Fruit fly (Drosophila melanogaster) whole organism, embryonic: ENCODE measurements around the gene Try29F.

Experiments
- ATbp ChIP-seq: fragments of 200-800 bp; sonication (Bioruptor generic); optimal IDR thresholded peaks from 2 replicates; lab custom pipeline; 2017; ENCODE audit warnings: missing biosample characterization, mild to moderate bottlenecking, missing genetic modification characterization, missing genetic modification reagents
- Abd-B ChIP-seq: fragments of 200-800 bp; sonication (Bioruptor generic); optimal IDR thresholded peaks from 2 replicates; lab custom pipeline; 2018; ENCODE audit warnings: missing biosample characterization, mild to moderate bottlenecking, missing genetic modification characterization, moderate library complexity
- CG10366 ChIP-seq: fragments of 200-800 bp; sonication (Bioruptor generic); IDR thresholded peaks from 2 replicates; pipeline ENCODE4 v1.3.6; 2022; ENCODE audit warnings: missing biosample characterization, missing genetic modification characterization
- CG10959 ChIP-seq: fragments of 200-800 bp; sonication (Bioruptor generic); IDR thresholded peaks from 2 replicates; pipeline ENCODE4 v1.3.6; 2022; ENCODE audit warnings: missing biosample characterization, missing genetic modification characterization
- CG11085 ChIP-seq: fragments of 200-800 bp; sonication (Bioruptor generic); IDR thresholded peaks from 2 replicates; pipeline ENCODE4 v1.3.6; 2022; ENCODE audit warnings: missing biosample characterization, missing genetic modification characterization
- CG11247 ChIP-seq: fragments of 200-800 bp; sonication (Bioruptor generic); IDR thresholded peaks from 2 replicates; pipeline ENCODE4 v1.3.6; 2022; ENCODE audit warnings: missing biosample characterization, missing genetic modification characterization
- CG12769 ChIP-seq: fragments of 200-800 bp; sonication (Bioruptor generic); optimal IDR thresholded peaks from 2 replicates; lab custom pipeline; 2019; ENCODE audit warnings: missing biosample characterization, mild to moderate bottlenecking, missing genetic modification characterization, moderate library complexity
- CG13123 ChIP-seq: fragments of 200-800 bp; sonication (Bioruptor generic); optimal IDR thresholded peaks from 2 replicates; lab custom pipeline; 2016; ENCODE audit warnings: missing biosample characterization, missing genetic modification characterization
- CG13775 ChIP-seq: fragments of 200-800 bp; sonication (Bioruptor generic); optimal IDR thresholded peaks from 3 replicates; lab custom pipeline; 2017; ENCODE audit warnings: missing biosample characterization, mild to moderate bottlenecking, missing genetic modification characterization
- CG18619 ChIP-seq: fragments of 200-800 bp; sonication (Bioruptor generic); optimal IDR thresholded peaks from 3 replicates; lab custom pipeline; 2017; ENCODE audit warnings: missing biosample characterization, mild to moderate bottlenecking, missing genetic modification characterization
- CG2120 ChIP-seq: fragments of 200-800 bp; sonication (Bioruptor generic); optimal IDR thresholded peaks from 3 replicates; lab custom pipeline; 2016; ENCODE audit warnings: missing biosample characterization, missing genetic modification characterization
- CG31224 ChIP-seq: fragments of 200-800 bp; sonication (Bioruptor generic); IDR thresholded peaks from 2 replicates; pipeline ENCODE4 v1.3.6; 2022; ENCODE audit warnings: missing biosample characterization, missing genetic modification characterization
- CG34376 ChIP-seq: fragments of 200-800 bp; sonication (Bioruptor generic); optimal IDR thresholded peaks from 2 replicates; lab custom pipeline; 2018; ENCODE audit warnings: missing biosample characterization, mild to moderate bottlenecking, missing genetic modification characterization
- CG3838 ChIP-seq: fragments of 200-800 bp; sonication (Bioruptor generic); optimal IDR thresholded peaks from 3 replicates; lab custom pipeline; 2016; ENCODE audit warnings: missing biosample characterization, missing genetic modification characterization
- CG43689 ChIP-seq: fragments of 200-800 bp; sonication (Bioruptor generic); IDR thresholded peaks from 2 replicates; pipeline ENCODE4 v1.3.6; 2022; ENCODE audit warnings: missing biosample characterization, missing genetic modification characterization
- CG6791 ChIP-seq: fragments of 200-800 bp; sonication (Bioruptor generic); IDR thresholded peaks from 3 replicates; pipeline ENCODE4 v1.3.6; 2022; ENCODE audit warnings: missing biosample characterization, missing genetic modification characterization; ENCODE audit not compliant: partially characterized antibody
- CG6813 ChIP-seq: fragments of 200-800 bp; sonication (Bioruptor generic); optimal IDR thresholded peaks from 2 replicates; lab custom pipeline; 2017; ENCODE audit warnings: missing biosample characterization, missing genetic modification characterization, mild to moderate bottlenecking, moderate library complexity, missing genetic modification reagents
- CG7357 ChIP-seq: fragments of 200-800 bp; sonication (Bioruptor generic); IDR thresholded peaks from 3 replicates; pipeline ENCODE4 v1.3.6; 2022; ENCODE audit warnings: missing biosample characterization, missing genetic modification characterization
- CG7372 ChIP-seq: fragments of 200-800 bp; sonication (Bioruptor generic); IDR thresholded peaks from 2 replicates; pipeline ENCODE4 v1.3.6; 2022; ENCODE audit warnings: missing biosample characterization, missing genetic modification characterization
- CG7839 ChIP-seq: fragments of 200-800 bp; sonication (Bioruptor generic); optimal IDR thresholded peaks from 3 replicates; lab custom pipeline; 2018; ENCODE audit warnings: missing biosample characterization, mild to moderate bottlenecking, missing genetic modification characterization, moderate library complexity
- CG9609 ChIP-seq: fragments of 200-800 bp; sonication (Bioruptor generic); optimal IDR thresholded peaks from 3 replicates; lab custom pipeline; 2016; ENCODE audit warnings: missing biosample characterization, missing genetic modification characterization
- Chrac-16 ChIP-seq: fragments of 200-800 bp; sonication (Bioruptor generic); optimal IDR thresholded peaks from 3 replicates; lab custom pipeline; 2016; ENCODE audit warnings: missing biosample characterization, missing genetic modification characterization
- E2f2 ChIP-seq: fragments of 200-800 bp; sonication (Bioruptor generic); IDR thresholded peaks from 2 replicates; pipeline ENCODE4 v1.3.6; 2022; ENCODE audit warnings: missing biosample characterization, missing genetic modification characterization
- Eip74EF ChIP-seq, 2 experiments: fragments of 200-800 bp in 1 of 2; fragments of >200 bp in 1 of 2; sonication (Bioruptor generic) in 1 of 2; optimal IDR thresholded peaks; 2 replicates each; lab custom pipeline; 2017 to 2019; ENCODE audit warnings: missing biosample characterization in 2 of 2, missing genetic modification characterization in 2 of 2, mild to moderate bottlenecking in 1 of 2, moderate library complexity in 1 of 2
- Elba2 ChIP-seq: fragments of 200-800 bp; sonication (Bioruptor generic); optimal IDR thresholded peaks from 3 replicates; lab custom pipeline; 2016; ENCODE audit warnings: missing biosample characterization, missing genetic modification characterization
- HLHmδ ChIP-seq: fragments of 200-800 bp; sonication (Bioruptor generic); optimal IDR thresholded peaks from 2 replicates; lab custom pipeline; 2018; ENCODE audit warnings: missing biosample characterization, mild to moderate bottlenecking, missing genetic modification characterization, moderate library complexity
- Hand ChIP-seq: fragments of 200-800 bp; sonication (Bioruptor generic); optimal IDR thresholded peaks from 2 replicates; lab custom pipeline; 2017; ENCODE audit warnings: mild to moderate bottlenecking, missing biosample characterization, missing genetic modification reagents, missing genetic modification characterization
- Hr39 ChIP-seq: fragments of >200 bp; optimal IDR thresholded peaks from 2 replicates; lab custom pipeline; 2017
- Usf ChIP-seq: fragments of 200-800 bp; sonication (Bioruptor generic); optimal IDR thresholded peaks from 2 replicates; lab custom pipeline; 2017; ENCODE audit warnings: missing genotype, missing biosample characterization, missing genetic modification characterization
- YL-1 ChIP-seq: fragments of 200-800 bp; sonication (Bioruptor generic); optimal IDR thresholded peaks from 3 replicates; lab custom pipeline; 2017; ENCODE audit warnings: missing biosample characterization, mild to moderate bottlenecking, missing genetic modification characterization
- bbx ChIP-seq: fragments of 200-800 bp; sonication (Bioruptor generic); IDR thresholded peaks from 2 replicates; pipeline ENCODE4 v1.3.6; 2022; ENCODE audit warnings: missing biosample characterization, missing genetic modification characterization; ENCODE audit not compliant: partially characterized antibody
- bcd ChIP-seq: fragments of 200-800 bp; sonication (Bioruptor generic); optimal IDR thresholded peaks from 2 replicates; lab custom pipeline; 2017; ENCODE audit warnings: missing biosample characterization, mild to moderate bottlenecking, missing genetic modification characterization
- br ChIP-seq: fragments of >200 bp; optimal IDR thresholded peaks from 2 replicates; lab custom pipeline; 2017
- chn ChIP-seq: fragments of 200-800 bp; sonication (Bioruptor generic); optimal IDR thresholded peaks from 2 replicates; lab custom pipeline; 2016; ENCODE audit warnings: missing biosample characterization, missing genetic modification characterization
- disco-r ChIP-seq: fragments of 200-800 bp; sonication (Bioruptor generic); optimal IDR thresholded peaks from 2 replicates; lab custom pipeline; 2016; ENCODE audit warnings: missing biosample characterization, missing genetic modification characterization
- emc ChIP-seq: fragments of 200-800 bp; sonication (Bioruptor generic); optimal IDR thresholded peaks from 2 replicates; lab custom pipeline; 2016; ENCODE audit warnings: missing biosample characterization, missing genetic modification characterization
- gce ChIP-seq: fragments of 200-800 bp; sonication (Bioruptor generic); IDR thresholded peaks from 3 replicates; pipeline ENCODE4 v1.3.6; 2022; ENCODE audit warnings: missing biosample characterization, missing genetic modification characterization
- gcm2 ChIP-seq: fragments of 200-800 bp; sonication (Bioruptor generic); optimal IDR thresholded peaks from 2 replicates; lab custom pipeline; 2016; ENCODE audit warnings: missing biosample characterization, missing genetic modification characterization
- gro ChIP-seq: fragments of 200-800 bp; sonication (Bioruptor generic); optimal IDR thresholded peaks from 2 replicates; lab custom pipeline; 2016; ENCODE audit warnings: missing biosample characterization, missing genetic modification characterization
- ind ChIP-seq: fragments of 200-800 bp; sonication (Bioruptor generic); optimal IDR thresholded peaks from 3 replicates; lab custom pipeline; 2016; ENCODE audit warnings: missing biosample characterization, missing genetic modification characterization
- inv ChIP-seq: fragments of 200-800 bp; sonication (Bioruptor generic); IDR thresholded peaks from 2 replicates; pipeline ENCODE4 v1.3.6; 2022; ENCODE audit warnings: missing biosample characterization, missing genetic modification characterization; ENCODE audit not compliant: partially characterized antibody
- maf-S ChIP-seq: fragments of 200-800 bp; sonication (Bioruptor generic); optimal IDR thresholded peaks from 2 replicates; lab custom pipeline; 2016; ENCODE audit warnings: missing biosample characterization, missing genetic modification characterization
- peb ChIP-seq: fragments of 200-800 bp; sonication (Bioruptor generic); IDR thresholded peaks from 2 replicates; pipeline ENCODE4 v1.3.6; 2022; ENCODE audit warnings: missing biosample characterization, missing genetic modification characterization
- phol ChIP-seq: fragments of 200-800 bp; sonication (Bioruptor generic); optimal IDR thresholded peaks from 3 replicates; lab custom pipeline; 2018; ENCODE audit warnings: missing biosample characterization, mild to moderate bottlenecking, missing genetic modification characterization, moderate library complexity
- pita ChIP-seq: fragments of 200-800 bp; sonication (Bioruptor generic); optimal IDR thresholded peaks from 2 replicates; lab custom pipeline; 2017; ENCODE audit warnings: missing biosample characterization, mild to moderate bottlenecking, missing genetic modification characterization
- salm ChIP-seq: fragments of 200-800 bp; sonication (Bioruptor generic); optimal IDR thresholded peaks from 2 replicates; lab custom pipeline; 2018; ENCODE audit warnings: missing biosample characterization, mild to moderate bottlenecking, missing genetic modification characterization
- sim ChIP-seq: fragments of 200-800 bp; sonication (Bioruptor generic); IDR thresholded peaks from 2 replicates; pipeline ENCODE4 v1.3.6; 2022; ENCODE audit warnings: missing biosample characterization, missing genetic modification characterization
- sima ChIP-seq: fragments of 200-800 bp; sonication (Bioruptor generic); optimal IDR thresholded peaks from 2 replicates; lab custom pipeline; 2016; ENCODE audit warnings: missing biosample characterization, missing genetic modification characterization
- tap ChIP-seq: fragments of 200-800 bp; optimal IDR thresholded peaks from 3 replicates; lab custom pipeline; 2019; ENCODE audit warnings: missing biosample characterization, mild to moderate bottlenecking, missing genetic modification characterization, moderate library complexity
- toy ChIP-seq: fragments of 200-800 bp; sonication (Bioruptor generic); IDR thresholded peaks from 2 replicates; pipeline ENCODE4 v1.3.6; 2022; ENCODE audit warnings: missing biosample characterization, missing genetic modification characterization
- usp ChIP-seq: fragments of >200 bp; optimal IDR thresholded peaks from 2 replicates; lab custom pipeline; 2017; ENCODE audit warnings: missing biosample characterization, missing genetic modification characterization
- vfl ChIP-seq: fragments of 200-800 bp; sonication (Bioruptor generic); optimal IDR thresholded peaks from 2 replicates; lab custom pipeline; 2016; ENCODE audit warnings: missing biosample characterization, missing genetic modification characterization

The Try29F gene

dm6 chr2L:8997285-8997684 is 1.1 kb upstream of the Try29F start, which contains the start of the genes alien and CG18661 (continued):
- TF ChIP-seq salm (tag; lab: Kevin White, UChicago) (peak; percentile 21), vfl (GFP tag; lab: Kevin White, UChicago) (peak; percentile 71), HLHmδ (GFP tag; lab: Kevin White, UChicago) (no peak), Hr39 (lab: Kevin White, UChicago) (no peak), CG6813 (GFP tag; lab: Kevin White, UChicago) (no peak), CG13123 (GFP tag; lab: Kevin White, UChicago) (peak; percentile 49), inv (GFP tag; lab: Robert Waterston, UW) (peak; percentile 43; the same call in 1 of the 2 replicates), bcd (GFP tag; lab: Kevin White, UChicago) (peak; percentile 75), bbx (GFP tag; lab: Robert Waterston, UW) (peak; percentile 23; the same call in 1 of the 2 replicates), Elba2 (GFP tag; lab: Kevin White, UChicago) (peak; percentile 41), CG3838 (GFP tag; lab: Kevin White, UChicago) (peak; percentile 74), Hand (no peak), CG34376 (GFP tag; lab: Kevin White, UChicago) (peak; percentile 4), sima (GFP tag; lab: Kevin White, UChicago) (peak; percentile 93), CG7357 (peak; percentile 66), gro (GFP tag; lab: Kevin White, UChicago) (peak; percentile 65), CG2120 (peak; percentile 90), tap (tag; lab: Kevin White, UChicago) (no peak), gcm2 (GFP tag; lab: Kevin White, UChicago) (peak; percentile 86), Chrac-16 (peak; percentile 71), ind (GFP tag; lab: Kevin White, UChicago) (peak; percentile 79), disco-r (peak; percentile 44), Usf (peak; percentile 68), CG7372 (peak; percentile 96), toy (GFP tag; lab: Robert Waterston, UW) (peak; percentile 51; the same call in 1 of the 2 replicates), Eip74EF (GFP tag; optimal IDR thresholded peaks at IDR 0.05; lab: Kevin White, UChicago) (no peak), E2f2 (GFP tag; lab: Robert Waterston, UW) (peak; percentile 66), CG9609 (GFP tag; lab: Kevin White, UChicago) (peak; percentile 77), usp (GFP tag; lab: Kevin White, UChicago) (no peak), maf-S (GFP tag; lab: Kevin White, UChicago) (peak; percentile 93), chn (peak; percentile 86), phol (tag; lab: Kevin White, UChicago) (peak; percentile 81), gce (peak; percentile 58; the same call in 2 of the 3 replicates), Abd-B (GFP tag; lab: Kevin White, UChicago) (peak; percentile 96), pita (no peak), sim (GFP tag; lab: Robert Waterston, UW) (no peak), CG11085 (GFP tag; lab: Robert Waterston, UW) (peak; percentile 86), YL-1 (GFP tag; lab: Kevin White, UChicago) (peak; percentile 52), emc (GFP tag; lab: Kevin White, UChicago) (peak; percentile 49), CG43689 (GFP tag; lab: Robert Waterston, UW) (peak; percentile 55; the same call in 1 of the 2 replicates), CG10959 (peak; percentile 88), CG7839 (tag; lab: Kevin White, UChicago) (peak; percentile 87), CG13775 (GFP tag; lab: Kevin White, UChicago) (peak; percentile 71), CG31224 (GFP tag; lab: Robert Waterston, UW) (peak; percentile 74), CG10366 (GFP tag; lab: Robert Waterston, UW) (peak; percentile 97), CG11247 (peak; percentile 86), peb (GFP tag; lab: Robert Waterston, UW) (peak; percentile 85), CG12769 (tag; lab: Kevin White, UChicago) (peak; percentile 84), CG18619 (GFP tag; lab: Kevin White, UChicago) (peak; percentile 82), CG6791 (GFP tag; lab: Robert Waterston, UW) (no peak), ATbp (GFP tag; lab: Kevin White, UChicago) (no peak), br (lab: Kevin White, UChicago) (no peak)
